Fruit fly (Drosophila melanogaster): Measurements from ENCODE around the gene Ptip.

The Ptip gene

dm6 chr3L:13991314-13991713 lies 37.6 kb downstream of the Ptip start:
- no peak for TF ChIP-seq gsb-n (tag; optimal IDR thresholded peaks at IDR 0.05)
- TF ChIP-seq Oaz (GFP tag; IDR thresholded peaks at IDR 0.05): 0 out of 2 replicates have a peak, but pooled peaks have one; percentile 4
- no peak for TF ChIP-seq CG30431 (GFP tag; optimal IDR thresholded peaks at IDR 0.05)
- TF ChIP-seq mam (GFP tag; optimal IDR thresholded peaks at IDR 0.05): no peak
- TF ChIP-seq Hr39 (optimal IDR thresholded peaks at IDR 0.05): no peak
- no peak for TF ChIP-seq Hsf (GFP tag; optimal IDR thresholded peaks at IDR 0.05)
- TF ChIP-seq C15 (GFP tag; IDR thresholded peaks at IDR 0.05): no peak
- no peak for TF ChIP-seq CG11398 (GFP tag; optimal IDR thresholded peaks at IDR 0.05)
- no peak for TF ChIP-seq crp (GFP tag; optimal IDR thresholded peaks at IDR 0.05)
- TF ChIP-seq insv (GFP tag; optimal IDR thresholded peaks at IDR 0.05): no peak
- TF ChIP-seq MESR4 (GFP tag; optimal IDR thresholded peaks at IDR 0.05): no peak
- no peak for TF ChIP-seq CG5180 (GFP tag; optimal IDR thresholded peaks at IDR 0.05)
- no peak for TF ChIP-seq pros (GFP tag; optimal IDR thresholded peaks at IDR 0.05)
- TF ChIP-seq CG12659 (GFP tag; optimal IDR thresholded peaks at IDR 0.05): no peak
- TF ChIP-seq CG3838 (GFP tag; optimal IDR thresholded peaks at IDR 0.05): no peak
- no peak for TF ChIP-seq CG10979 (tag; optimal IDR thresholded peaks at IDR 0.05)
- TF ChIP-seq tup (GFP tag; optimal IDR thresholded peaks at IDR 0.05): no peak
- TF ChIP-seq CG11456 (GFP tag; IDR thresholded peaks at IDR 0.05): 0 out of 3 replicates have a peak, but pooled peaks have one; percentile 27
- no peak for TF ChIP-seq Myb (GFP tag; optimal IDR thresholded peaks at IDR 0.05)
- no peak for TF ChIP-seq CG15011 (GFP tag; optimal IDR thresholded peaks at IDR 0.05)
- no peak for TF ChIP-seq pho (GFP tag; optimal IDR thresholded peaks at IDR 0.05)
- no peak for TF ChIP-seq CG12155 (GFP tag; optimal IDR thresholded peaks at IDR 0.05)
- TF ChIP-seq sna (GFP tag; IDR thresholded peaks at IDR 0.05; ENCODE audit: partially characterized antibody): no peak
- no peak for TF ChIP-seq scrt (GFP tag; optimal IDR thresholded peaks at IDR 0.05)
- 0 out of 4 replicates have a peak, but pooled peaks have one; percentile 22 for TF ChIP-seq chinmo (GFP tag; IDR thresholded peaks at IDR 0.05; ENCODE audit: partially characterized antibody)
- TF ChIP-seq CG7357 (GFP tag; IDR thresholded peaks at IDR 0.05): no peak
- no peak for TF ChIP-seq Gsc (GFP tag; IDR thresholded peaks at IDR 0.05)
- TF ChIP-seq Neu2 (GFP tag; optimal IDR thresholded peaks at IDR 0.05; ENCODE audit: borderline replicate concordance): no peak
- no peak for TF ChIP-seq phol (tag; optimal IDR thresholded peaks at IDR 0.05)
- no peak for TF ChIP-seq CG31388 (GFP tag; optimal IDR thresholded peaks at IDR 0.05)
- no peak for TF ChIP-seq CG10565 (GFP tag; optimal IDR thresholded peaks at IDR 0.05)
- no peak for TF ChIP-seq Bteb2 (GFP tag; optimal IDR thresholded peaks at IDR 0.05)
- no peak for TF ChIP-seq ERR (GFP tag; optimal IDR thresholded peaks at IDR 0.05)
- no peak for TF ChIP-seq CG10431 (GFP tag; optimal IDR thresholded peaks at IDR 0.05)
- TF ChIP-seq Ets65A (GFP tag): peak; percentile 64
- TF ChIP-seq CG8924 (tag; optimal IDR thresholded peaks at IDR 0.05): no peak
- no peak for TF ChIP-seq CG6654 (GFP tag; optimal IDR thresholded peaks at IDR 0.05)
- TF ChIP-seq CrebB (tag; optimal IDR thresholded peaks at IDR 0.05): no peak
- TF ChIP-seq NFAT (GFP tag; IDR thresholded peaks at IDR 0.05): peak; percentile 18; the same call in 1 of the 2 replicates
- no peak for TF ChIP-seq kay (GFP tag; optimal IDR thresholded peaks at IDR 0.05)
- no peak for TF ChIP-seq sr (GFP tag; IDR thresholded peaks at IDR 0.05)
- no peak for TF ChIP-seq Lhr (GFP tag; optimal IDR thresholded peaks at IDR 0.05)
- TF ChIP-seq Deaf1 (tag; optimal IDR thresholded peaks at IDR 0.05): peak; percentile 45
- peak; percentile 31 to 58 for TF ChIP-seq Trl (optimal IDR thresholded peaks at IDR 0.05)
- no peak for TF ChIP-seq Trl (GFP tag; optimal IDR thresholded peaks at IDR 0.05)
